Worm (Caenorhabditis elegans): ENCODE data around the gene F38B6.4.
A peak's percentile ranks its signal among the peaks of the same experiment; 100 is the strongest.

The F38B6.4 gene

DNA sequence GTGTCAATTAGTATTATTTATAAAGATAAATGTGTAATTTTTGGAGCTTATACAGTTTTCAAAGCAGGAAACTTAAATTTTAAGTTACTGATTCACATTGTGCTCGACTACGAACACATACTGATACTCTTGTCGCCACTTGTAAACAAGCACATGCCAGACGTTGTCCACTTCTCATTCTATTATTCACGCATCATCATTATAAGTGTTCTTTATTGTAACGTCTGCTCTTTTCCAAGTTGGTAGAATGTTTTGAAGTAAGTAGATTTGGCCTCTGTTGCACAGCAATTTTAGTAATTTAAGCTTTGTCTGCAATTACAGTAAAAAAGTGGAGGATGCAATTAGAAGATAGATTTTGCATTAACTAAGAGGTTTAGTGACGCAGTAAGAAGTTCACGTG lies 18.2 kb downstream of the F38B6.4 start:
- no peak for TF ChIP-seq mls-2 (tag; optimal IDR thresholded peaks at IDR 0.05)
- no peak for TF ChIP-seq flh-1 (GFP tag; optimal IDR thresholded peaks at IDR 0.05)
- peak; percentile 58 for TF ChIP-seq ces-1 (GFP tag; optimal IDR thresholded peaks at IDR 0.05)

DNA sequence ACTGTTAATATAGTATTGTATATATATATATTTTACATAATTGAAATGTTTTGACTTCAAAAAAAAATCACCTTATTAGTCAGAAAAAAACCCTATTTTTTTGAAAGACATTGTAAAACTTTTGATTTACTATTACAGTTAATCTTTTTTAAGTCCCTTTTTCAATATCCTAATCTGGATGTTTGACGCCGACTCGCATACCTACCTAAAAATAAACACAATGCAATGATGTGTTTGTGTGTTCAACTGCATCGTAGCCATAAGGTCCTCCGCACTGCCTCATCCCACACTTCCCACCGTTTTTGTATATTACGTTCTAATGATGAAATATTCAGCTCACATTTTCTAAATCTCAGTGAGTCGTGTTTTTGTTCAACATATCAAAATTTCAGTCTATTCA lies 18.7 kb downstream of the F38B6.4 start, which contains the start of gene F38B6.3:
TSS of gene F38B6.3 (plus strand) at position 301 of the 400 bp plus-strand sequence.
- TF ChIP-seq nhr-28 (tag; optimal IDR thresholded peaks at IDR 0.05) (no peak), lsy-2 (tag; optimal IDR thresholded peaks at IDR 0.05) (no peak), hlh-1 (tag; optimal IDR thresholded peaks at IDR 0.05) (no peak), unc-62 (GFP tag; optimal IDR thresholded peaks at IDR 0.05) (no peak), flh-1 (GFP tag; optimal IDR thresholded peaks at IDR 0.05) (no peak), ceh-39 (tag; optimal IDR thresholded peaks at IDR 0.05) (no peak), ceh-83 (GFP tag; optimal IDR thresholded peaks at IDR 0.05) (no peak), unc-120 (tag; optimal IDR thresholded peaks at IDR 0.05; ENCODE audit: poor library complexity, severe bottlenecking) (no peak), zip-8 (tag; optimal IDR thresholded peaks at IDR 0.05) (no peak), ztf-11 (tag; optimal IDR thresholded peaks at IDR 0.05) (no peak), nhr-2 (tag; optimal IDR thresholded peaks at IDR 0.05) (no peak), lin-13 (tag; optimal IDR thresholded peaks at IDR 0.05) (no peak), mep-1 (tag; optimal IDR thresholded peaks at IDR 0.05) (no peak)

- TF ChIP-seq nhr-12 (tag; optimal IDR thresholded peaks at IDR 0.05) (no peak), cnd-1 (tag; optimal IDR thresholded peaks at IDR 0.05) (no peak)
Observed at ce11 chrX:6698267-6698666, 23.6 kb downstream of the F38B6.4 start, which contains the start of the genes F38B6.7 and F38B6.2. TSS of gene F38B6.7 (minus strand) at chrX:6698367. TSS of gene F38B6.2 (plus strand) at chrX:6698533.

ce11 chrX:6702249-6702648 lies 27.6 kb downstream of the F38B6.4 start, which contains the start of gene acr-2:
TSS of gene acr-2 (plus strand) at chrX:6702549.
- no peak for TF ChIP-seq elt-1 (tag; optimal IDR thresholded peaks at IDR 0.05; ENCODE audit: borderline replicate concordance, insufficient read depth)
- TF ChIP-seq ham-2 (GFP tag; optimal IDR thresholded peaks at IDR 0.05), result no peak
- no peak for TF ChIP-seq pha-4 (tag; optimal IDR thresholded peaks at IDR 0.05)
- no peak for TF ChIP-seq lin-32 (GFP tag; optimal IDR thresholded peaks at IDR 0.05)
- TF ChIP-seq sptf-1 (tag; optimal IDR thresholded peaks at IDR 0.05), result no peak
- TF ChIP-seq lin-13 (tag; optimal IDR thresholded peaks at IDR 0.05), result no peak
- no peak for TF ChIP-seq unc-39 (tag; optimal IDR thresholded peaks at IDR 0.05)

DNA sequence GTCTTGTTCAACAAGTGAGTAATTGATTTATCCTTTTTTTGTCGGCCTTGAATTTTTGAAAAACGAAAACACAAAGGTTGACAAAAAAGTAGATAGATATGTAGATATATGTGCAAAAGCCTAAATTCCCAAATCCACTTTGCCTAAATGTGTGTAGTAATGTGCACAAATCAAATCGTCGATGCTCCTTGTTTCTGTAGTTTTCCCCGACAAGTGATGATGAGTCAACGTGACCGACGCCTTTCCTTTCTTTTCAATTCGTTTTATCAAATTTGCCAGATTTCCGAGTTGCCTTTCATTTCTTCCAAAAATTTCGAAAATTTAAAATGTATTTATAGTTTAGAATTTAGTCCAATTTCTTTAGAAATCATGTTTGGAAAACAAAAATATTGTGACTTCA lies 30.5 kb downstream of the F38B6.4 start:
- TF ChIP-seq ces-1 (GFP tag; optimal IDR thresholded peaks at IDR 0.05) (peak; percentile 91), ham-2 (GFP tag; optimal IDR thresholded peaks at IDR 0.05) (no peak)

- TF ChIP-seq nhr-28 (tag; optimal IDR thresholded peaks at IDR 0.05), result no peak
- no peak for TF ChIP-seq ham-2 (GFP tag; optimal IDR thresholded peaks at IDR 0.05)
- TF ChIP-seq lsy-2 (tag; optimal IDR thresholded peaks at IDR 0.05), result no peak
- TF ChIP-seq elt-3 (tag; optimal IDR thresholded peaks at IDR 0.05), result no peak
- TF ChIP-seq elt-1 (tag; optimal IDR thresholded peaks at IDR 0.05; ENCODE audit: borderline replicate concordance, insufficient read depth), result no peak
- TF ChIP-seq nhr-2 (tag; optimal IDR thresholded peaks at IDR 0.05), result no peak
- no peak for TF ChIP-seq nhr-76 (tag; optimal IDR thresholded peaks at IDR 0.05)
- no peak for TF ChIP-seq unc-120 (tag; optimal IDR thresholded peaks at IDR 0.05; ENCODE audit: poor library complexity, severe bottlenecking)
- no peak for TF ChIP-seq M03D4.4 (tag; optimal IDR thresholded peaks at IDR 0.05)
- TF ChIP-seq flh-1 (GFP tag; optimal IDR thresholded peaks at IDR 0.05), result no peak
Observed at ce11 chrX:6709238-6709637, 34.6 kb downstream of the F38B6.4 start, which contains the start of gene acr-3. TSS of gene acr-3 (plus strand) at chrX:6709538.

ce11 chrX:6713277-6713676 lies 38.6 kb downstream of the F38B6.4 start, which contains the start of gene nas-11:
TSS of gene nas-11 (plus strand) at chrX:6713577.
- TF ChIP-seq unc-120 (tag; optimal IDR thresholded peaks at IDR 0.05; ENCODE audit: poor library complexity, severe bottlenecking), result no peak
- no peak for TF ChIP-seq bed-3 (GFP tag; optimal IDR thresholded peaks at IDR 0.05)
- TF ChIP-seq pha-4 (tag; optimal IDR thresholded peaks at IDR 0.05), result no peak
- no peak for TF ChIP-seq mls-2 (tag; optimal IDR thresholded peaks at IDR 0.05)
- no peak for TF ChIP-seq tbx-8 (GFP tag; optimal IDR thresholded peaks at IDR 0.05)
- TF ChIP-seq ceh-83 (GFP tag; optimal IDR thresholded peaks at IDR 0.05), result no peak
- no peak for TF ChIP-seq drap-1 (GFP tag; optimal IDR thresholded peaks at IDR 0.05)
- TF ChIP-seq mep-1 (tag; optimal IDR thresholded peaks at IDR 0.05), result no peak
- TF ChIP-seq ham-2 (GFP tag; optimal IDR thresholded peaks at IDR 0.05), result no peak
- TF ChIP-seq cnd-1 (tag; optimal IDR thresholded peaks at IDR 0.05), result no peak
